Fruit fly (Drosophila melanogaster) Kc167 (cell line): ENCODE measurements around the gene Ppm1.

ENCODE experiments used
- Myc ChIP-seq: fragments of >200 bp; optimal IDR thresholded peaks from 2 replicates; lab custom pipeline; 2017; ENCODE audit warnings: missing external identifiers
- Sin3A ChIP-seq: fragments of >200 bp; optimal IDR thresholded peaks from 2 replicates; lab custom pipeline; 2018; ENCODE audit warnings: missing external identifiers
- h ChIP-seq: fragments of >200 bp; optimal IDR thresholded peaks from 3 replicates; lab custom pipeline; 2018; ENCODE audit warnings: missing external identifiers
- psq ChIP-seq: fragments of >200 bp; optimal IDR thresholded peaks from 2 replicates; lab custom pipeline; 2017; ENCODE audit warnings: missing external identifiers
- ttk ChIP-seq: sonication (Bioruptor generic); optimal IDR thresholded peaks from 2 replicates; lab custom pipeline; 2017; ENCODE audit warnings: missing external identifiers

DNA sequence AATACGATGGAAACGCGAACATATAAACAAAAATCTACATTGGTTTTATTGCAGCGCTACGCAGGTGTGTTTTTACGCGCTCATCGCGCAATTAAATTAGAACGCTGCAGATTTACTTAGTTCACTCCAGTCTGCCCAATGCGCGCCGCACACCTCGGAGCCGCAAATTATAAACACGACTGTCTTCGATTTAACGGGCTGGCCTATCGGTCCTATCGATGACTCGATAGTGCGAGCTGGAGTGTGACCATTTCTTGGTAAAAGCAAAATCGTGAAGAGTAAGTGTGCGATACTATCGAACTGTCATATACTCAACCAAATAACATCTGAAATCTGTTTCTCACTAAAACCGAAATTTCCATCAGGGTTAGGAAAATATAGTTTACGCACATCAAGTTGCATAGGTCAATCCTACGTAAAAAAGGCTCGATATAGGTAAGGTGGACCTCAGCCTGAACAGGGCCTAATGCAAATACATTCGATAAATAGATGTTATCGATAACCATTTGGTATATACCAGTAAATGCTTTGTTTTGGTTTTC is 40.6 kb upstream of the Ppm1 start, which contains the start of the genes klar and BORCS6:
- TF ChIP-seq Sin3A (lab: Kevin White, UChicago) (no peak), Myc (lab: Kevin White, UChicago) (no peak), h (lab: Kevin White, UChicago) (no peak), psq (lab: Kevin White, UChicago) (peak; percentile 82), ttk (lab: Kevin White, UChicago) (no peak)
